Worm (Caenorhabditis elegans): ENCODE measurements around the gene catp-5.

- TF ChIP-seq tbx-2 (tag; optimal IDR thresholded peaks at IDR 0.05): peak; percentile 41
- peak; percentile 31 for TF ChIP-seq nhr-11 (tag; optimal IDR thresholded peaks at IDR 0.05)
- TF ChIP-seq mep-1 (tag; optimal IDR thresholded peaks at IDR 0.05): peak; percentile 8
- TF ChIP-seq ceh-82 (tag; optimal IDR thresholded peaks at IDR 0.05): peak in 1 of 3 experiments; percentile 7
- peak in 4 of 6 experiments; percentile 16 to 60 (median 26) for TF ChIP-seq elt-3 (tag; optimal IDR thresholded peaks at IDR 0.05)
- TF ChIP-seq lin-13 (GFP tag; optimal IDR thresholded peaks at IDR 0.05): no peak
- no peak for TF ChIP-seq nhr-12 (tag; optimal IDR thresholded peaks at IDR 0.05)
- no peak for TF ChIP-seq nhr-84 (tag; optimal IDR thresholded peaks at IDR 0.05)
Measured at ce11 chrX:8089916-8090315, 8.7 kb downstream of the catp-5 start.

All from whole organism, L1 larva.